Fruit fly (Drosophila melanogaster) whole organism, prepupa: ENCODE measurements around the gene psidin.

ENCODE experiments used
- Blimp-1 ChIP-seq: fragments of 200-800 bp; sonication (Bioruptor generic); optimal IDR thresholded peaks from 3 replicates; lab custom pipeline; 2017; ENCODE audit warnings: missing biosample characterization, missing genetic modification characterization, mild to moderate bottlenecking, moderate library complexity, missing genetic modification reagents
- CG11294 ChIP-seq: fragments of 200-800 bp; sonication (Bioruptor generic); IDR thresholded peaks from 2 replicates; pipeline ENCODE4 v1.3.6; 2022; ENCODE audit warnings: missing biosample characterization, missing genetic modification characterization
- CG15336 ChIP-seq: fragments of 200-800 bp; sonication (Bioruptor generic); IDR thresholded peaks from 2 replicates; pipeline ENCODE4 v1.3.6; 2022; ENCODE audit warnings: missing biosample characterization, missing genetic modification characterization
- CG1621 ChIP-seq: fragments of 200-800 bp; sonication (Bioruptor generic); optimal IDR thresholded peaks from 3 replicates; lab custom pipeline; 2018; ENCODE audit warnings: missing biosample characterization, mild to moderate bottlenecking, missing genetic modification characterization
- CG3032 ChIP-seq: fragments of 200-800 bp; optimal IDR thresholded peaks from 2 replicates; lab custom pipeline; 2019; ENCODE audit warnings: missing biosample characterization, mild to moderate bottlenecking, missing genetic modification characterization, moderate library complexity
- CG31627 ChIP-seq: fragments of 200-800 bp; sonication (Bioruptor generic); optimal IDR thresholded peaks from 3 replicates; lab custom pipeline; 2016; ENCODE audit warnings: missing biosample characterization, missing genetic modification characterization
- CG32006 ChIP-seq: fragments of 200-800 bp; sonication (Bioruptor generic); optimal IDR thresholded peaks from 3 replicates; lab custom pipeline; 2017; ENCODE audit warnings: missing biosample characterization, mild to moderate bottlenecking, missing genetic modification characterization
- CG34406 ChIP-seq: fragments of 200-800 bp; sonication (Bioruptor generic); optimal IDR thresholded peaks from 3 replicates; lab custom pipeline; 2016; ENCODE audit warnings: missing biosample characterization, missing genetic modification characterization
- CG4318 ChIP-seq: fragments of 200-800 bp; sonication (Bioruptor generic); optimal IDR thresholded peaks from 3 replicates; lab custom pipeline; 2017; ENCODE audit warnings: missing biosample characterization, mild to moderate bottlenecking, missing genetic modification characterization
- CG6808 ChIP-seq: fragments of 200-800 bp; sonication (Bioruptor generic); optimal IDR thresholded peaks from 3 replicates; lab custom pipeline; 2017; ENCODE audit warnings: missing biosample characterization, missing genetic modification characterization, mild to moderate bottlenecking, moderate library complexity, missing genetic modification reagents
- CG7368 ChIP-seq: fragments of 200-800 bp; sonication (Bioruptor generic); optimal IDR thresholded peaks from 3 replicates; lab custom pipeline; 2016; ENCODE audit warnings: missing biosample characterization, missing genetic modification characterization
- CG8119 ChIP-seq: fragments of 200-800 bp; sonication (Bioruptor generic); IDR thresholded peaks from 3 replicates; pipeline ENCODE4 v1.3.6; 2022; ENCODE audit warnings: missing biosample characterization, missing genetic modification characterization
- CG8319 ChIP-seq: fragments of 200-800 bp; sonication (Bioruptor generic); optimal IDR thresholded peaks from 3 replicates; lab custom pipeline; 2016; ENCODE audit warnings: missing biosample characterization, missing genetic modification characterization
- CG8632 ChIP-seq: fragments of 200-800 bp; sonication (Bioruptor generic); optimal IDR thresholded peaks from 3 replicates; lab custom pipeline; 2016; ENCODE audit warnings: missing biosample characterization, missing genetic modification characterization
- Eip75B ChIP-seq: fragments of 200-800 bp; sonication (Bioruptor generic); optimal IDR thresholded peaks from 3 replicates; lab custom pipeline; 2016; ENCODE audit warnings: missing biosample characterization, missing genetic modification characterization
- Eip78C ChIP-seq: fragments of 200-800 bp; sonication (Bioruptor generic); peaks from one replicate; lab custom pipeline; 2016; ENCODE audit warnings: missing biosample characterization, missing genetic modification characterization
- Eip93F ChIP-seq: fragments of 200-800 bp; sonication (Bioruptor generic); optimal IDR thresholded peaks from 2 replicates; lab custom pipeline; 2016; ENCODE audit warnings: missing biosample characterization, mild to moderate bottlenecking, missing genetic modification characterization
- Ets21C ChIP-seq: fragments of 200-800 bp; sonication (Bioruptor generic); optimal IDR thresholded peaks from 3 replicates; lab custom pipeline; 2016; ENCODE audit warnings: missing biosample characterization, missing genetic modification characterization
- Gug ChIP-seq: fragments of 200-800 bp; sonication (Bioruptor generic); IDR thresholded peaks from 2 replicates; pipeline ENCODE4 v1.3.6; 2022; ENCODE audit warnings: missing biosample characterization, missing genetic modification characterization
- Hr38 ChIP-seq: sonication (Bioruptor generic); optimal IDR thresholded peaks from 2 replicates; lab custom pipeline; 2016; ENCODE audit warnings: missing biosample characterization, missing genetic modification characterization
- Hr4 ChIP-seq: fragments of 200-800 bp; sonication (Bioruptor generic); optimal IDR thresholded peaks from 3 replicates; lab custom pipeline; 2016; ENCODE audit warnings: missing biosample characterization, missing genetic modification characterization
- Lpt ChIP-seq: fragments of 200-800 bp; sonication (Bioruptor generic); optimal IDR thresholded peaks from 3 replicates; lab custom pipeline; 2016; ENCODE audit warnings: missing biosample characterization, missing genetic modification characterization
- Met ChIP-seq: fragments of 200-800 bp; sonication (Bioruptor generic); optimal IDR thresholded peaks from 3 replicates; lab custom pipeline; 2016; ENCODE audit warnings: missing biosample characterization, missing genetic modification characterization
- OdsH ChIP-seq: fragments of 200-800 bp; sonication (Bioruptor generic); optimal IDR thresholded peaks from 3 replicates; lab custom pipeline; 2016; ENCODE audit warnings: missing biosample characterization, missing genetic modification characterization
- Smox ChIP-seq: fragments of 200-800 bp; sonication (Bioruptor generic); optimal IDR thresholded peaks from 3 replicates; lab custom pipeline; 2016; ENCODE audit warnings: missing biosample characterization, missing genetic modification characterization
- Sox102F ChIP-seq: fragments of 200-800 bp; sonication (Bioruptor generic); optimal IDR thresholded peaks from 2 replicates; lab custom pipeline; 2016; ENCODE audit warnings: missing biosample characterization, mild to moderate bottlenecking, missing genetic modification characterization
- Sox14 ChIP-seq: fragments of 200-800 bp; sonication (Bioruptor generic); optimal IDR thresholded peaks from 3 replicates; lab custom pipeline; 2016; ENCODE audit warnings: missing biosample characterization, missing genetic modification characterization
- eg ChIP-seq: fragments of 200-800 bp; sonication (Bioruptor generic); IDR thresholded peaks from 3 replicates; pipeline ENCODE4 v1.3.6; 2022; ENCODE audit warnings: missing biosample characterization, missing genetic modification characterization
- esn ChIP-seq: fragments of 200-800 bp; sonication (Bioruptor generic); optimal IDR thresholded peaks from 2 replicates; lab custom pipeline; 2016; ENCODE audit warnings: missing biosample characterization, mild to moderate bottlenecking, missing genetic modification characterization, moderate library complexity
- fd59A ChIP-seq: fragments of 200-800 bp; sonication (Bioruptor generic); optimal IDR thresholded peaks from 2 replicates; lab custom pipeline; 2017; ENCODE audit warnings: missing biosample characterization, mild to moderate bottlenecking, missing genetic modification characterization, missing genetic modification reagents
- fd85E ChIP-seq: fragments of 200-800 bp; sonication (Bioruptor generic); optimal IDR thresholded peaks from 3 replicates; lab custom pipeline; 2016; ENCODE audit warnings: missing biosample characterization, missing genetic modification characterization
- fkh ChIP-seq: fragments of 200-800 bp; sonication (Bioruptor generic); optimal IDR thresholded peaks from 3 replicates; lab custom pipeline; 2017; ENCODE audit warnings: missing biosample characterization, mild to moderate bottlenecking, missing genetic modification characterization, moderate library complexity
- lz ChIP-seq: fragments of 200-800 bp; sonication (Bioruptor generic); optimal IDR thresholded peaks from 3 replicates; lab custom pipeline; 2016; ENCODE audit warnings: missing biosample characterization, missing genetic modification characterization
- net ChIP-seq: fragments of 200-800 bp; sonication (Bioruptor generic); optimal IDR thresholded peaks from 3 replicates; lab custom pipeline; 2016; ENCODE audit warnings: missing biosample characterization, missing genetic modification characterization
- pdm3 ChIP-seq: fragments of 200-800 bp; sonication (Bioruptor generic); optimal IDR thresholded peaks from 3 replicates; lab custom pipeline; 2016; ENCODE audit warnings: missing biosample characterization, missing genetic modification characterization
- salr ChIP-seq, 2 experiments: fragments of 200-800 bp; sonication (Bioruptor generic); optimal IDR thresholded peaks; 3 replicates each; lab custom pipeline; 2016 to 2018; ENCODE audit warnings: missing biosample characterization in 2 of 2, missing genetic modification characterization in 2 of 2, mild to moderate bottlenecking in 1 of 2
- spab ChIP-seq: fragments of 200-800 bp; sonication (Bioruptor generic); optimal IDR thresholded peaks from 2 replicates; lab custom pipeline; 2017; ENCODE audit warnings: missing biosample characterization, mild to moderate bottlenecking, missing genetic modification characterization, missing genetic modification reagents
- ss ChIP-seq, 2 experiments: fragments of 200-800 bp; sonication (Bioruptor generic); optimal IDR thresholded peaks; 2 replicates in 1 of 2; 3 replicates in 1 of 2; lab custom pipeline; 2017 to 2018; ENCODE audit warnings: mild to moderate bottlenecking in 2 of 2, missing biosample characterization in 2 of 2, missing genetic modification characterization in 2 of 2, moderate library complexity in 1 of 2
- topi ChIP-seq: fragments of 200-800 bp; sonication (Bioruptor generic); optimal IDR thresholded peaks from 3 replicates; lab custom pipeline; 2016; ENCODE audit warnings: missing biosample characterization, missing genetic modification characterization

Gene psidin

DNA sequence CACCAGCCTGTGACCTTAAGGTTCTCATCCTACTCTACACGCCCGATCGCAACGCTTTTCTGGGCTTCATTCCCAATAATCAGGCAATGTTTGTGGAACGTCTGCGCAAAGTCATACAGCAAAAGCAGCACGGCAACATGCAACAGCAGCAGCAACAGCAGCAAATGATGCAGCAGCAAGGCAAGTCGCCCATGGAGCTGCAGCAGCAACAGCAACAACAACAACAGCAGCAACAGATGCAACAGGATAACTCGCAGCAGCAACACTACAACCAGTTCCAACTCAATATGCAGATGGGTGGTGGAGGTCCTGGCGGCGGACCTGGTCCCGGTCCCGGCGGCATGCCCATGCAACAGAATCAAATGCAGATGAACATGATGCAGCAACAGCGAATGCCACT is 10.6 kb upstream of the psidin start:
- no peak for TF ChIP-seq Hr38 (GFP tag; lab: Kevin White, UChicago)
- no peak for TF ChIP-seq CG8119 (GFP tag; lab: Robert Waterston, UW)
- no peak for TF ChIP-seq OdsH (GFP tag; lab: Kevin White, UChicago)
- no peak for TF ChIP-seq CG4318 (GFP tag; lab: Kevin White, UChicago)
- no peak for TF ChIP-seq Smox

DNA sequence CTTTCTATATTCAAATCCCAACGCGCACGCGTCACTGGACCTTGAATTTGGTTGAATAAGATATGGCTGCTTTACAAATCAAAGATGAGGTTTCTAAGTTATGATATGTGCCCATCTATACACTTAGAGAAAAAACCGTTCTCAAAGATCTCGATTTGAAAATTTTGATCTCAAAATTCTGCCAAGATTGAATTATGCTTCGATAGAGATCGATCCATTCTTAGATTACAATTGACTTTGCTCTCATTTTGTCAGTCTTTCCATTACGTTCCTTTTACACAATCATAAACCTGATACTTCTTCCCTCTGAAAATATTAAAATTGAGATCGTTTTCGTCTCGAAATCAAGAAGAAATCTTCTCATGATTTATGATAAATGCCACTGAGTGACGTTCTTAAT is 8.8 kb upstream of the psidin start:
- TF ChIP-seq net (GFP tag; lab: Kevin White, UChicago): no peak
- TF ChIP-seq Blimp-1 (GFP tag; lab: Kevin White, UChicago): no peak
- no peak for TF ChIP-seq CG7368
- TF ChIP-seq Lpt (GFP tag; lab: Kevin White, UChicago): no peak
- no peak for TF ChIP-seq CG6808 (GFP tag; lab: Kevin White, UChicago)
- no peak for TF ChIP-seq fd59A (GFP tag; lab: Kevin White, UChicago)
- no peak for TF ChIP-seq Eip93F (GFP tag; lab: Kevin White, UChicago)
- no peak for TF ChIP-seq pdm3 (GFP tag; lab: Kevin White, UChicago)
- TF ChIP-seq CG11294 (GFP tag; lab: Robert Waterston, UW): no peak

DNA sequence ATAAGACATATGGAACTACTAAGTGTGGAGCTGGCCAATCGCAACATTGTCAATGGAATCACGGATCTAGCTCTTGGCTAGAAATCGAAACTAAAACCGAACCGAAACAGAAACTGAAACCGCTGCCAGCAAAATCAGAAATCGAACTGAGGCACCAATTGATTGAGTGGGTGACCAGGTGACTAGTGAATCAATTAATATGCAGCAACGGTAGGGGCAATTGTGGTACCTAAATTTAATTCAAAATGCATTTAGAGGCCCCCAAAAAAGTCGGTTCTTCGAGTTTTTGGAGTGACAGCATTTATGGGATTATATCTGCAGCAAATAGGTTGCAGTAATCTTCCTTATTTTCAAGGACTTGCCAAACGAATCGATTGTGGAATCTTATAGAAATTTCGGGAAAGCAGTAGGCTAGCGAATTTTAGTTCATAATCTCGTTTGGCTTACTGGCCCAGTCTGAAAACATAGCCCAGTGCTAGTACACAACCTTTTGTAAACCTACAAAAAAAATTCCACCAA is 8.0 kb upstream of the psidin start, which contains the start of the genes CG17190 and CG4836:
CG17190 (minus strand) TSS at position 101 of the 519 bp plus-strand sequence.
CG4836 (plus strand) TSS at position 469 of the 519 bp plus-strand sequence.
- TF ChIP-seq CG8632 (GFP tag; lab: Kevin White, UChicago) (no peak), CG11294 (GFP tag; lab: Robert Waterston, UW) (no peak), fd85E (no peak), salr (GFP tag; optimal IDR thresholded peaks at IDR 0.05; lab: Kevin White, UChicago) (no peak), Smox (no peak), CG3032 (tag; lab: Kevin White, UChicago) (no peak), CG31627 (GFP tag; lab: Kevin White, UChicago) (no peak), esn (GFP tag; lab: Kevin White, UChicago) (no peak), Met (GFP tag; lab: Kevin White, UChicago) (no peak), fkh (GFP tag; lab: Kevin White, UChicago) (no peak), CG34406 (no peak), CG32006 (no peak), CG8319 (GFP tag; lab: Kevin White, UChicago) (no peak), Sox14 (GFP tag; lab: Kevin White, UChicago) (no peak), Hr38 (GFP tag; lab: Kevin White, UChicago) (no peak), CG4318 (GFP tag; lab: Kevin White, UChicago) (no peak), topi (no peak), Hr4 (GFP tag; lab: Kevin White, UChicago) (no peak)

DNA sequence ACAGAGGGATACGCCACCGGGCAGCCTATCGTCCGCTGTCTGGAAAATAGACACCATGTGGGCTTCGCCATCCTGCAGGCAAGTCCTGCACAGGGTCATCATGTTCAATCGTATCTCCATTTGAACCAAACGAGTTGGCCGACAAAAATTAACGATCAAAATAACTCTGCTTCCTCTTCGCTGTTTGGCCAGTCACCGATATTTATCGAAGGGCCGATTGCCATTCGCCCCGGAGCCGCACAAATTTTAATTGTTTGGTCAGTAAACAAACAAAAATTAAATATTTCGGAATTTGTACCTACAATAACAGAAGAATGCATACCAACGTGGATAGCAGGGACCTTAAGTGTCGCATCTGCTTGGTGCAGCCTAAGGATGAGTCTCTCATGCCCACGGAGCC is 6.3 kb downstream of the psidin start, which contains the start of the genes CG4424 and CG4854:
CG4424 (minus strand) TSS at position 200 of the 400 bp plus-strand sequence.
CG4854 (plus strand) TSS at position 218 of the 400 bp plus-strand sequence.
- TF ChIP-seq fd85E: no peak
- TF ChIP-seq Eip78C (GFP tag; lab: Kevin White, UChicago): no peak
- peak; percentile 97 for TF ChIP-seq fkh (GFP tag; lab: Kevin White, UChicago)
- no peak for TF ChIP-seq pdm3 (GFP tag; lab: Kevin White, UChicago)
- no peak for TF ChIP-seq Sox102F (GFP tag; lab: Kevin White, UChicago)
- TF ChIP-seq eg: no peak
- TF ChIP-seq Ets21C (GFP tag; lab: Kevin White, UChicago): no peak

DNA sequence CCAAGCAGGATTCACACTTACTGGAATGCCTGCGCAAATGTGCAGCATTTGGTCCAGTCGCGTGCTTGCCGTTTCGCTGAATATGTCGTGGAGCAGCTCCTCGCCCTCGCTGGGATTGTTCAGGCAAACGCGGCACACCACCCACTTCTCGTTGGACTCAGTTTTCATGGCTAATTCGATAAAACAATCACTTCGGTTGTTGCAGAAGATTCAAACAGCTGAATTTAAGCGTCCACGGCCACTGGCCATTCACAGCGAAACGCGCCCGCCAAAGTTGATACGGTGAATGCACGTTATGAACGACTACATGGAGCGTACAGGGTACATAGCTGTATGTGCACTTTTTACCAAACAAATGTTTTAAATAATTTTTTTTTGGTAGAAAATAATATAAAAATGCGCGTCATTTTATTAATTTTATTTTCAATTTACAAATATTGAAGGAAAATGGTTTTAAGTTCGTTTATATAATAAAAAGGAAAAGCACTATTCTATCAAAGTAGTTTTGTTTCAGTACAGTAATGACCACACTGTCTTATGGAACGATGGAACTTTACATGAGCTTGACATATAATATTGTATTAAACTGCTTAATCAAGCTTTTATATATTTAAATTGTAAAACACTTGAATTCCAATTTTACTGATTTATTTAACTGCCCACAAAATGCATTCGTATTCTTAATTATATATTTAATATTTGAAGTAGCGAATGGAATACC is 9.7 kb downstream of the psidin start, which contains the start of gene trem:
trem (minus strand) TSS at position 267 of the 721 bp plus-strand sequence.
- TF ChIP-seq net (GFP tag; lab: Kevin White, UChicago) (no peak), eg (peak; percentile 62; the same call in 2 of the 3 replicates), CG8632 (GFP tag; lab: Kevin White, UChicago) (peak; percentile 69), Gug (GFP tag; lab: Robert Waterston, UW) (peak; percentile 71), CG3032 (tag; lab: Kevin White, UChicago) (peak; percentile 79), topi (peak; percentile 68), CG7368 (no peak), Eip75B (GFP tag; lab: Kevin White, UChicago) (no peak), Lpt (GFP tag; lab: Kevin White, UChicago) (no peak), CG1621 (tag; lab: Kevin White, UChicago) (no peak), pdm3 (GFP tag; lab: Kevin White, UChicago) (peak; percentile 77), Smox (no peak), OdsH (GFP tag; lab: Kevin White, UChicago) (peak; percentile 86), lz (GFP tag; lab: Kevin White, UChicago) (peak; percentile 75), CG32006 (peak; percentile 88), CG31627 (GFP tag; lab: Kevin White, UChicago) (peak; percentile 80), CG15336 (GFP tag; lab: Robert Waterston, UW) (peak; percentile 35; the same call in 1 of the 2 replicates), Eip93F (GFP tag; lab: Kevin White, UChicago) (no peak), spab (GFP tag; lab: Kevin White, UChicago) (no peak), ss (GFP tag; optimal IDR thresholded peaks at IDR 0.05; lab: Kevin White, UChicago) (no peak)
